Worm (Caenorhabditis elegans) whole organism, young adult: ENCODE measurements around the gene toe-2.

ENCODE experiments used
- B0019.2 ChIP-seq: fragments of 200-800 bp; sonication (Bioruptor generic); conservative IDR thresholded peaks from 2 replicates; pipeline ENCODE4 v1.3.6; 2022; ENCODE audit warnings: missing genetic modification reagents, missing genetic modification characterization, missing compliant biosample characterization
- C17E4.6 ChIP-seq: fragments of 200-800 bp; sonication (Bioruptor generic); IDR thresholded peaks from 2 replicates; pipeline ENCODE4 v1.3.6; 2022; ENCODE audit warnings: missing genetic modification reagents, missing genetic modification characterization, missing compliant biosample characterization
- F10E7.11 ChIP-seq: sonication (generic microtip); optimal IDR thresholded peaks from 2 replicates; lab custom pipeline; 2017; ENCODE audit warnings: mild to moderate bottlenecking, missing genetic modification characterization, moderate library complexity, missing compliant biosample characterization
- F39B2.1 ChIP-seq: fragments of 200-800 bp; sonication (Bioruptor generic); IDR thresholded peaks from 2 replicates; pipeline ENCODE4 v1.3.6; 2022; ENCODE audit warnings: missing genetic modification reagents, missing genetic modification characterization, missing compliant biosample characterization
- F55B11.4 ChIP-seq: sonication (generic microtip); optimal IDR thresholded peaks from 2 replicates; lab custom pipeline; 2016; ENCODE audit warnings: missing compliant biosample characterization, missing genetic modification characterization, borderline replicate concordance; ENCODE audit not compliant: insufficient read depth
- K12H6.12 ChIP-seq: fragments of 200-800 bp; sonication (Bioruptor generic); optimal IDR thresholded peaks from 2 replicates; lab custom pipeline; 2018; ENCODE audit warnings: mild to moderate bottlenecking, missing genetic modification characterization, missing compliant biosample characterization
- T07F8.4 ChIP-seq: sonication (generic microtip); optimal IDR thresholded peaks from 2 replicates; lab custom pipeline; 2016; ENCODE audit warnings: mild to moderate bottlenecking, missing genetic modification characterization, moderate library complexity, missing compliant biosample characterization
- Y53F4B.3 ChIP-seq: fragments of 200-800 bp; sonication (Bioruptor generic); IDR thresholded peaks from 2 replicates; pipeline ENCODE4 v1.3.6; 2022; ENCODE audit warnings: missing genetic modification reagents, missing genetic modification characterization, missing compliant biosample characterization
- Y53G8AR.9 ChIP-seq: fragments of 200-800 bp; sonication (Bioruptor generic); conservative IDR thresholded peaks from 2 replicates; pipeline ENCODE4 v1.3.6; 2022; ENCODE audit warnings: missing genetic modification reagents, missing genetic modification characterization, missing compliant biosample characterization
- Y56A3A.18 ChIP-seq: fragments of 200-800 bp; sonication (Bioruptor generic); IDR thresholded peaks from 2 replicates; pipeline ENCODE4 v1.3.6; 2022; ENCODE audit warnings: missing genetic modification reagents, missing genetic modification characterization, missing compliant biosample characterization
- Y79H2A.3 ChIP-seq: fragments of 200-800 bp; sonication (Bioruptor generic); conservative IDR thresholded peaks from 2 replicates; pipeline ENCODE4 v1.3.6; 2022; ENCODE audit warnings: missing genetic modification reagents, missing genetic modification characterization, missing compliant biosample characterization
- Y95B8A.8 ChIP-seq: fragments of 200-800 bp; sonication (Bioruptor generic); IDR thresholded peaks from 2 replicates; pipeline ENCODE4 v1.3.6; 2022; ENCODE audit warnings: missing genetic modification reagents, missing genetic modification characterization, missing compliant biosample characterization
- ama-1 ChIP-seq, 3 experiments: fragments of 150-350 bp in 1 of 3; sonication (generic microtip) in 2 of 3; optimal IDR thresholded peaks; 2 replicates each; lab custom pipeline; 2014 to 2018; ENCODE audit warnings: missing biosample characterization in 2 of 3, missing genetic modification characterization in 2 of 3, missing genetic modification reagents in 2 of 3
- athp-1 ChIP-seq: sonication (generic microtip); optimal IDR thresholded peaks from 2 replicates; lab custom pipeline; 2017; ENCODE audit warnings: mild to moderate bottlenecking, missing genetic modification characterization, missing compliant biosample characterization
- bed-1 ChIP-seq: fragments of 200-800 bp; sonication (Bioruptor generic); IDR thresholded peaks from 2 replicates; pipeline ENCODE4 v1.3.6; 2022; ENCODE audit warnings: missing genetic modification reagents, missing genetic modification characterization, missing compliant biosample characterization
- ceh-100 ChIP-seq: fragments of 200-800 bp; sonication (Bioruptor generic); IDR thresholded peaks from 2 replicates; pipeline ENCODE4 v1.3.6; 2022; ENCODE audit warnings: missing genetic modification reagents, missing genetic modification characterization, missing compliant biosample characterization
- ceh-27 ChIP-seq: fragments of 200-800 bp; sonication (Bioruptor generic); optimal IDR thresholded peaks from 2 replicates; lab custom pipeline; 2018; ENCODE audit warnings: mild to moderate bottlenecking, missing genetic modification characterization, moderate library complexity, missing compliant biosample characterization
- ceh-40 ChIP-seq: fragments of 200-800 bp; sonication (Bioruptor generic); IDR thresholded peaks from 2 replicates; pipeline ENCODE4 v1.3.6; 2022; ENCODE audit warnings: missing genetic modification characterization, missing compliant biosample characterization
- ceh-91 ChIP-seq: fragments of 200-800 bp; sonication (Bioruptor generic); IDR thresholded peaks from 2 replicates; pipeline ENCODE4 v1.3.6; 2022; ENCODE audit warnings: missing genetic modification reagents, missing genetic modification characterization, missing compliant biosample characterization
- dox-1 ChIP-seq: fragments of 200-800 bp; sonication (Bioruptor generic); IDR thresholded peaks from 2 replicates; pipeline ENCODE4 v1.3.6; 2022; ENCODE audit warnings: missing genetic modification reagents, missing genetic modification characterization, missing compliant biosample characterization
- egl-18 ChIP-seq: fragments of 200-800 bp; sonication (Bioruptor generic); IDR thresholded peaks from 2 replicates; pipeline ENCODE4 v1.3.6; 2022; ENCODE audit warnings: missing genetic modification reagents, missing genetic modification characterization, missing compliant biosample characterization
- ets-4 ChIP-seq: fragments of 200-800 bp; sonication (Bioruptor generic); optimal IDR thresholded peaks from 2 replicates; lab custom pipeline; 2018; ENCODE audit warnings: mild to moderate bottlenecking, missing genetic modification characterization, missing compliant biosample characterization
- him-1 ChIP-seq: sonication (generic microtip); optimal IDR thresholded peaks from 2 replicates; lab custom pipeline; 2016; ENCODE audit warnings: missing genotype, missing genetic modification reagents, missing genetic modification characterization, missing compliant biosample characterization
- hlh-12 ChIP-seq: sonication (generic microtip); optimal IDR thresholded peaks from 2 replicates; lab custom pipeline; 2016; ENCODE audit warnings: missing genetic modification characterization, missing compliant biosample characterization
- hlh-26 ChIP-seq: fragments of 200-800 bp; sonication (Bioruptor generic); conservative IDR thresholded peaks from 2 replicates; pipeline ENCODE4 v1.3.6; 2022; ENCODE audit warnings: missing genetic modification reagents, missing genetic modification characterization, missing compliant biosample characterization
- hsf-1 ChIP-seq: fragments of 200-800 bp; sonication (Bioruptor generic); IDR thresholded peaks from 2 replicates; pipeline ENCODE4 v1.3.6; 2022; ENCODE audit warnings: missing genetic modification reagents, missing genetic modification characterization, missing compliant biosample characterization
- let-526 ChIP-seq: fragments of 200-800 bp; sonication (Bioruptor generic); IDR thresholded peaks from 2 replicates; pipeline ENCODE4 v1.3.6; 2022; ENCODE audit warnings: missing genetic modification reagents, missing genetic modification characterization, missing compliant biosample characterization
- lin-40 ChIP-seq: sonication (generic microtip); optimal IDR thresholded peaks from 2 replicates; lab custom pipeline; 2016; ENCODE audit warnings: missing genetic modification characterization, mild to moderate bottlenecking, missing compliant biosample characterization, missing genotype, missing genetic modification reagents
- lir-1 ChIP-seq: fragments of 200-800 bp; sonication (Bioruptor generic); conservative IDR thresholded peaks from 2 replicates; pipeline ENCODE4 v1.3.6; 2022; ENCODE audit warnings: missing genetic modification reagents, missing genetic modification characterization, missing compliant biosample characterization
- madf-10 ChIP-seq: sonication (generic microtip); optimal IDR thresholded peaks from 2 replicates; lab custom pipeline; 2016; ENCODE audit warnings: mild to moderate bottlenecking, missing genetic modification characterization, missing compliant biosample characterization
- mcd-1 ChIP-seq: fragments of 200-800 bp; sonication (Bioruptor generic); IDR thresholded peaks from 2 replicates; pipeline ENCODE4 v1.3.6; 2022; ENCODE audit warnings: missing genetic modification reagents, missing genetic modification characterization, missing compliant biosample characterization
- mel-28 ChIP-seq: sonication (generic microtip); optimal IDR thresholded peaks from 2 replicates; lab custom pipeline; 2016; ENCODE audit warnings: borderline replicate concordance, mild to moderate bottlenecking, missing genetic modification characterization, missing compliant biosample characterization
- mxl-1 ChIP-seq: sonication (generic microtip); optimal IDR thresholded peaks from 2 replicates; lab custom pipeline; 2016; ENCODE audit warnings: missing genetic modification characterization, missing compliant biosample characterization
- nfya-2 ChIP-seq: fragments of 200-800 bp; sonication (Bioruptor generic); IDR thresholded peaks from 2 replicates; pipeline ENCODE4 v1.3.6; 2022; ENCODE audit warnings: missing genetic modification reagents, missing genetic modification characterization, missing compliant biosample characterization
- pbrm-1 ChIP-seq: fragments of 200-800 bp; sonication (Bioruptor generic); IDR thresholded peaks from 2 replicates; pipeline ENCODE4 v1.3.6; 2022; ENCODE audit warnings: missing genetic modification reagents, missing genetic modification characterization, missing compliant biosample characterization
- rcor-1 ChIP-seq: fragments of 200-800 bp; sonication (Bioruptor generic); IDR thresholded peaks from 2 replicates; pipeline ENCODE4 v1.3.6; 2022; ENCODE audit warnings: missing genetic modification reagents, missing genetic modification characterization, missing compliant biosample characterization
- rec-8 ChIP-seq, 2 experiments: sonication (generic microtip); optimal IDR thresholded peaks; 2 replicates each; lab custom pipeline; 2016; ENCODE audit warnings: mild to moderate bottlenecking in 2 of 2, missing genetic modification characterization in 2 of 2, missing genetic modification reagents in 2 of 2, missing genotype in 2 of 2, missing biosample characterization in 1 of 2, missing compliant biosample characterization in 1 of 2, moderate library complexity in 1 of 2
- sptf-2 ChIP-seq: fragments of 200-800 bp; sonication (Bioruptor generic); optimal IDR thresholded peaks from 2 replicates; lab custom pipeline; 2018; ENCODE audit warnings: mild to moderate bottlenecking, missing genetic modification characterization, missing compliant biosample characterization
- tlf-1 ChIP-seq: fragments of 200-800 bp; sonication (Bioruptor generic); optimal IDR thresholded peaks from 2 replicates; lab custom pipeline; 2018; ENCODE audit warnings: mild to moderate bottlenecking, missing genetic modification characterization, missing compliant biosample characterization
- ztf-22 ChIP-seq: fragments of 200-800 bp; sonication (Bioruptor generic); optimal IDR thresholded peaks from 2 replicates; lab custom pipeline; 2018; ENCODE audit warnings: mild to moderate bottlenecking, missing genetic modification characterization, moderate library complexity, missing compliant biosample characterization

Gene toe-2

DNA sequence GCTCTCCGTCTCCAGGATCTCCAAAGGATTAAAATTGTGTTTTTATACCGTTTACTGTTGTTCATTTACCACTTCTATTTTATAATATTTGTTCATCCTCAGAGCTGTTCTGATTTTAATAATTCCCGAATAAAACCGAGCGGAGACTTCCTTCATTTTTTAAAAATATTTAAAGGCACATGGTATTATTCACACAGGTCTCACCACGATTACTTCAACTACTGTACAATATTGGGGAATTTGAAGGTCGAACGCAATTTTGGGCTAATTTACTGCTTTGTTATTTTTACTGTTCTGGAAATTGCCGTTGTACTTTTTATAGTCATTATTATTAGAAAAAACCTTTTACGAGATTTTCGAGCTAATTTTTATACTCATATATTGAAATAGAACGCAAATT, 30.0 kb downstream of the toe-2 start (continued):
- TF ChIP-seq ama-1 (optimal IDR thresholded peaks at IDR 0.05; lab: Kevin White, UChicago), result no peak
- TF ChIP-seq ama-1 (GFP tag; optimal IDR thresholded peaks at IDR 0.05; lab: Kevin White, UChicago), result peak in 1 of 2 experiments; percentile 69
- TF ChIP-seq rec-8 (tag; optimal IDR thresholded peaks at IDR 0.05; lab: Kevin White, UChicago), result no peak
- TF ChIP-seq dox-1 (GFP tag; lab: Robert Waterston, UW), result no peak
- no peak for TF ChIP-seq F39B2.1 (GFP tag; lab: Robert Waterston, UW)
- no peak for TF ChIP-seq bed-1 (GFP tag; lab: Robert Waterston, UW)
- TF ChIP-seq mel-28 (tag; lab: Kevin White, UChicago), result no peak
- peak; percentile 81 for TF ChIP-seq athp-1
- TF ChIP-seq him-1 (tag; lab: Kevin White, UChicago), result no peak
- no peak for TF ChIP-seq hlh-12 (tag; lab: Kevin White, UChicago)
- peak; percentile 56 for TF ChIP-seq ceh-91 (GFP tag; lab: Robert Waterston, UW)
- no peak; the same call in 1 of the 2 replicates for TF ChIP-seq Y53F4B.3 (GFP tag; lab: Robert Waterston, UW)
- peak; percentile 49 for TF ChIP-seq ceh-100 (GFP tag; lab: Robert Waterston, UW)
- 0 out of 2 replicates have a peak, but pooled peaks have one; percentile 66 for TF ChIP-seq C17E4.6 (GFP tag; lab: Robert Waterston, UW)
- no peak for TF ChIP-seq Y56A3A.18
- no peak for TF ChIP-seq hlh-26 (GFP tag; lab: Robert Waterston, UW)
- TF ChIP-seq Y95B8A.8 (GFP tag; lab: Robert Waterston, UW), result peak; percentile 88
- peak; percentile 25; the same call in 1 of the 2 replicates for TF ChIP-seq rcor-1 (GFP tag; lab: Robert Waterston, UW)
- no peak for TF ChIP-seq nfya-2 (GFP tag; lab: Robert Waterston, UW)
- TF ChIP-seq ceh-27, result no peak
- no peak for TF ChIP-seq let-526 (GFP tag; lab: Robert Waterston, UW)
- no peak for TF ChIP-seq ztf-22 (GFP tag; lab: Kevin White, UChicago)
- TF ChIP-seq lin-40 (tag; lab: Kevin White, UChicago), result no peak
- peak; percentile 6 for TF ChIP-seq T07F8.4 (tag; lab: Kevin White, UChicago)
- TF ChIP-seq sptf-2, result no peak
- 0 out of 2 replicates have a peak, but pooled peaks have one; percentile 37 for TF ChIP-seq pbrm-1 (GFP tag; lab: Robert Waterston, UW)
- TF ChIP-seq mcd-1 (GFP tag; lab: Robert Waterston, UW), result no peak
- TF ChIP-seq egl-18 (GFP tag; lab: Robert Waterston, UW), result no peak
- TF ChIP-seq tlf-1 (GFP tag; lab: Kevin White, UChicago), result peak; percentile 24
- TF ChIP-seq madf-10, result no peak
- 0 out of 2 replicates have a peak, but pooled peaks have one; percentile 74 for TF ChIP-seq ceh-40
- no peak for TF ChIP-seq K12H6.12 (tag; lab: Kevin White, UChicago)
- peak; percentile 89 for TF ChIP-seq Y79H2A.3 (GFP tag; lab: Robert Waterston, UW)
- TF ChIP-seq F55B11.4 (tag; lab: Kevin White, UChicago), result no peak
- TF ChIP-seq mxl-1 (tag; lab: Kevin White, UChicago), result no peak
- TF ChIP-seq Y53G8AR.9 (GFP tag; lab: Robert Waterston, UW), result peak; percentile 75
- TF ChIP-seq hsf-1, result peak; percentile 63; the same call in 1 of the 2 replicates
- TF ChIP-seq F10E7.11 (tag; lab: Kevin White, UChicago), result no peak
- TF ChIP-seq ets-4, result no peak
- TF ChIP-seq B0019.2 (GFP tag; lab: Robert Waterston, UW), result peak; percentile 44; the same call in 1 of the 2 replicates
- no peak for TF ChIP-seq lir-1
